Fruit fly (Drosophila melanogaster) S2 (cell line): ENCODE data around the gene Cpr72Ea.

Experiments
- CG8478 ChIP-seq: fragments of >200 bp; optimal IDR thresholded peaks from 2 replicates; lab custom pipeline; 2018
- CTCF ChIP-seq, 2 experiments: fragments of >200 bp; optimal IDR thresholded peaks; 2 replicates each; lab custom pipeline; 2018

DNA sequence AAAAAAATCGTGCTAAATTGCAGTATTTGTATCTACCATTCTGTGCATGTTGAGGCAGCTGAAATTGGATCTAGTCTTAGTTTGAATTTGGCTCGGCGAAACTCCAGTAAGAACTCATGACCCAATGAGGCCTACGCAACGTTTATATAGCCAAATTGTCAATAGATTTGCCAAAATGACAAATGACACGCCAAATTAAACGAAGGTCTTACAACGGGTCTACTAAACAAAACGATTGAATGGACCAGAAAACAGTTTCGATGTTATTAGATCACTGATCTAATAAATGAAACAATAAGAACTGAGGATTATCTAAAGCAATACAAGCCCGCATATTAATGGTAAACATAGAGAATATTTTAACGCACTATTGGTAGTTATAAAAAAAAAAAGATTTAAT is 41.2 kb upstream of the Cpr72Ea start, which contains the start of gene CG42718:
- TF ChIP-seq CTCF (optimal IDR thresholded peaks at IDR 0.05; lab: Kevin White, UChicago): no peak
- no peak for TF ChIP-seq CG8478 (lab: Kevin White, UChicago)
